Fruit fly (Drosophila melanogaster): ENCODE results near the gene rdx.

Gene rdx

DNA sequence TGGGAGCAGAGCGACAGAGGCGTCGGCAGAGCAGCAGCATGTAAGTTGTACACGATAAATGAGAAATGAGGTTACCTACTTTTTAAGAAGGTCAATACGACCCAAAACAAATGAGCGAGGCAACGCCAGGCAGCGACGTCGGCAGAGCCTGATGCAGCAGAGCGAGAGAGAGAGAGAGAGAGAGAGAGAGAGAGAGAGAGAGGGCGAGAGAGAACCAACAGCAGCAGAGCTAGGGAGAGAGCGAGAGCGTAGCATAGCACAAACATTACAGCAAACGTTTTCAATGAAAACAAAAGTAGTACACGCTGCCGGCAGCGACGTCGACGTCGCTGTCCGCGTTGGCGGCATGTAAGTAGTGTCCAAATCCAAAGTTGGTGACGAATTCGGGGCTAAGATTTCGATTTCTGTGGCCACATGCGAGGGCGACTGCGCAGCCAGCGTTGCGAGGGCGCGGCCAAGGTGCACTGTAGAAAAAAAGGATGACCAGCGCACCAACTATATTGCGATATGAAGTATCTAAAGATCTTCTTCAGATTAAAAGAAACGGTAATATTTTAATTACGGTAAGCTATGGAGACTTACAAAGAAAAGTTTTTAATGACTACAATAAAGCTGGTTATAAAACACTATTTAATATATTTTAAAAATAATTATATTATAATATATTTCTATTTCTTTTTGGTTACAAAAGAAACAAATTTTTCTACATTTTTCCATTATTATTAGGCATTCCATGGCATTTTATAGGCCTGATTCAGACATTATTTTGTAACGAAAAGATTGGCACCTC, 14.0 kb downstream of the rdx start (continued):
- TF ChIP-seq Dbx (GFP tag; IDR thresholded peaks at IDR 0.05) (peak; percentile 64; the same call in 1 of the 3 replicates), croc (GFP tag; conservative IDR thresholded peaks at IDR 0.05) (peak; percentile 47; the same call in 2 of the 3 replicates), Xbp1 (GFP tag; optimal IDR thresholded peaks at IDR 0.05) (peak; percentile 89), CG7745 (tag; optimal IDR thresholded peaks at IDR 0.05) (no peak), CG1647 (GFP tag; optimal IDR thresholded peaks at IDR 0.05) (peak; percentile 30), E2f1 (GFP tag; IDR thresholded peaks at IDR 0.05) (peak; percentile 88), Dek (tag; optimal IDR thresholded peaks at IDR 0.05) (peak; percentile 79), kah (GFP tag; optimal IDR thresholded peaks at IDR 0.05) (peak; percentile 64), CG13624 (GFP tag; optimal IDR thresholded peaks at IDR 0.05) (peak; percentile 29), CG34376 (GFP tag; optimal IDR thresholded peaks at IDR 0.05) (peak; percentile 56), CG12299 (tag; optimal IDR thresholded peaks at IDR 0.05) (peak; percentile 18), CG13894 (tag; optimal IDR thresholded peaks at IDR 0.05) (no peak), ab (GFP tag; optimal IDR thresholded peaks at IDR 0.05) (peak; percentile 46), knrl (GFP tag; IDR thresholded peaks at IDR 0.05; ENCODE audit: partially characterized antibody) (no peak), CG12104 (GFP tag; optimal IDR thresholded peaks at IDR 0.05) (peak; percentile 68), CG18476 (GFP tag; optimal IDR thresholded peaks at IDR 0.05) (peak; percentile 70), Abd-B (GFP tag; optimal IDR thresholded peaks at IDR 0.05) (peak; percentile 90), fru (optimal IDR thresholded peaks at IDR 0.05) (no peak), zen (tag; optimal IDR thresholded peaks at IDR 0.05) (peak; percentile 58), ase (GFP tag; IDR thresholded peaks at IDR 0.05) (peak; percentile 73; the same call in 2 of the 3 replicates), emc (GFP tag; optimal IDR thresholded peaks at IDR 0.05) (peak; percentile 5), pfk (GFP tag; optimal IDR thresholded peaks at IDR 0.05) (peak; percentile 79), PHDP (tag; optimal IDR thresholded peaks at IDR 0.05) (peak; percentile 85), MTF-1 (GFP tag; optimal IDR thresholded peaks at IDR 0.05; ENCODE audit: borderline replicate concordance) (peak; percentile 3), jumu (GFP tag; optimal IDR thresholded peaks at IDR 0.05) (no peak), Mrtf (GFP tag; IDR thresholded peaks at IDR 0.05) (peak; percentile 81; the same call in 2 of the 3 replicates), CG17802 (tag; optimal IDR thresholded peaks at IDR 0.05) (peak; percentile 38), dm (GFP tag; optimal IDR thresholded peaks at IDR 0.05) (peak; percentile 14), tup (GFP tag; optimal IDR thresholded peaks at IDR 0.05) (peak; percentile 49), Sin3A (optimal IDR thresholded peaks at IDR 0.05) (no peak), cwo (GFP tag; optimal IDR thresholded peaks at IDR 0.05) (peak; percentile 84), tna (GFP tag; IDR thresholded peaks at IDR 0.05; ENCODE audit: partially characterized antibody) (peak; percentile 52; the same call in 1 of the 2 replicates), CrebB (tag; optimal IDR thresholded peaks at IDR 0.05) (no peak), unc-4 (GFP tag; IDR thresholded peaks at IDR 0.05; ENCODE audit: partially characterized antibody) (no peak), Xrp1 (GFP tag; IDR thresholded peaks at IDR 0.05) (peak; percentile 74), CG4854 (GFP tag; optimal IDR thresholded peaks at IDR 0.05) (peak; percentile 15), Oli (tag; optimal IDR thresholded peaks at IDR 0.05) (peak; percentile 95), ara (GFP tag; IDR thresholded peaks at IDR 0.05) (peak; percentile 39), Dip3 (GFP tag; optimal IDR thresholded peaks at IDR 0.05) (peak; percentile 1), Sry-β (GFP tag; optimal IDR thresholded peaks at IDR 0.05) (peak; percentile 73), Side (GFP tag; optimal IDR thresholded peaks at IDR 0.05) (peak; percentile 10), CG11085 (GFP tag; IDR thresholded peaks at IDR 0.05) (no peak), CG10147 (GFP tag; optimal IDR thresholded peaks at IDR 0.05) (peak; percentile 69), run (tag; optimal IDR thresholded peaks at IDR 0.05) (peak; percentile 88), lmd (GFP tag; IDR thresholded peaks at IDR 0.05) (peak; percentile 88), BtbVII (GFP tag; optimal IDR thresholded peaks at IDR 0.05) (peak; percentile 83), fd64A (GFP tag; optimal IDR thresholded peaks at IDR 0.05) (peak; percentile 37), CG16863 (GFP tag; optimal IDR thresholded peaks at IDR 0.05) (peak; percentile 31), HmgZ (tag; optimal IDR thresholded peaks at IDR 0.05) (no peak)

Data from whole organism, embryonic.